Fruit fly (Drosophila melanogaster) whole organism, embryonic: ENCODE results near the gene Scm.
A peak's percentile ranks its signal among the peaks of the same experiment; 100 is the strongest.

Experiments used
- Aef1 ChIP-seq: fragments of 200-800 bp; sonication (Bioruptor generic); IDR thresholded peaks from 3 replicates; pipeline ENCODE4 v1.3.6; 2022; ENCODE audit warnings: missing biosample characterization, missing genetic modification characterization
- Blimp-1 ChIP-seq: fragments of 200-800 bp; sonication (Bioruptor generic); optimal IDR thresholded peaks from 3 replicates; lab custom pipeline; 2018; ENCODE audit warnings: missing biosample characterization, missing genetic modification characterization, mild to moderate bottlenecking, moderate library complexity, missing genetic modification reagents
- CG11560 ChIP-seq: fragments of 200-800 bp; sonication (Bioruptor generic); IDR thresholded peaks from 3 replicates; pipeline ENCODE4 v1.3.6; 2022; ENCODE audit warnings: missing biosample characterization, missing genetic modification characterization
- CG11695 ChIP-seq: fragments of 200-800 bp; sonication (Bioruptor generic); IDR thresholded peaks from 3 replicates; pipeline ENCODE4 v1.3.6; 2022; ENCODE audit warnings: missing biosample characterization, missing genetic modification characterization
- CG12391 ChIP-seq: fragments of 200-800 bp; sonication (Bioruptor generic); optimal IDR thresholded peaks from 3 replicates; lab custom pipeline; 2018; ENCODE audit warnings: missing biosample characterization, mild to moderate bottlenecking, missing genetic modification characterization, moderate library complexity
- CG13296 ChIP-seq: fragments of 200-800 bp; sonication (Bioruptor generic); optimal IDR thresholded peaks from 3 replicates; lab custom pipeline; 2018; ENCODE audit warnings: missing biosample characterization, mild to moderate bottlenecking, missing genetic modification characterization
- CG13424 ChIP-seq: fragments of 200-800 bp; sonication (Bioruptor generic); optimal IDR thresholded peaks from 2 replicates; lab custom pipeline; 2019; ENCODE audit warnings: missing biosample characterization, mild to moderate bottlenecking, missing genetic modification characterization, moderate library complexity
- CG13624 ChIP-seq: fragments of 200-800 bp; sonication (Bioruptor generic); optimal IDR thresholded peaks from 2 replicates; lab custom pipeline; 2016; ENCODE audit warnings: missing biosample characterization, missing genetic modification characterization
- CG15479 ChIP-seq: fragments of 200-800 bp; sonication (Bioruptor generic); optimal IDR thresholded peaks from 3 replicates; lab custom pipeline; 2019; ENCODE audit warnings: missing biosample characterization, mild to moderate bottlenecking, missing genetic modification characterization, moderate library complexity
- CG17612 ChIP-seq: fragments of 200-800 bp; sonication (Bioruptor generic); IDR thresholded peaks from 2 replicates; pipeline ENCODE4 v1.3.6; 2022; ENCODE audit warnings: missing biosample characterization, missing genetic modification characterization
- CG18764 ChIP-seq: fragments of 200-800 bp; sonication (Bioruptor generic); optimal IDR thresholded peaks from 3 replicates; lab custom pipeline; 2016; ENCODE audit warnings: missing biosample characterization, missing genetic modification characterization
- CG31224 ChIP-seq: fragments of 200-800 bp; sonication (Bioruptor generic); IDR thresholded peaks from 2 replicates; pipeline ENCODE4 v1.3.6; 2022; ENCODE audit warnings: missing biosample characterization, missing genetic modification characterization
- CG31388 ChIP-seq: fragments of 200-800 bp; sonication (Bioruptor generic); optimal IDR thresholded peaks from 2 replicates; lab custom pipeline; 2016; ENCODE audit warnings: missing biosample characterization, missing genetic modification characterization
- CG32532 ChIP-seq: fragments of 200-800 bp; sonication (Bioruptor generic); IDR thresholded peaks from 2 replicates; pipeline ENCODE4 v1.3.6; 2022; ENCODE audit warnings: missing biosample characterization, missing genetic modification characterization
- CG3281 ChIP-seq: fragments of 200-800 bp; sonication (Bioruptor generic); optimal IDR thresholded peaks from 3 replicates; lab custom pipeline; 2017; ENCODE audit warnings: missing biosample characterization, mild to moderate bottlenecking, missing genetic modification characterization
- CG33213 ChIP-seq: fragments of 200-800 bp; sonication (Bioruptor generic); optimal IDR thresholded peaks from 3 replicates; lab custom pipeline; 2016; ENCODE audit warnings: missing biosample characterization, missing genetic modification characterization
- CG43689 ChIP-seq: fragments of 200-800 bp; sonication (Bioruptor generic); IDR thresholded peaks from 2 replicates; pipeline ENCODE4 v1.3.6; 2022; ENCODE audit warnings: missing biosample characterization, missing genetic modification characterization
- CG5180 ChIP-seq: fragments of 200-800 bp; sonication (Bioruptor generic); optimal IDR thresholded peaks from 3 replicates; lab custom pipeline; 2017; ENCODE audit warnings: missing biosample characterization, missing genetic modification characterization, mild to moderate bottlenecking, moderate library complexity, missing genetic modification reagents
- CG7556 ChIP-seq: fragments of 200-800 bp; sonication (Bioruptor generic); optimal IDR thresholded peaks from 2 replicates; lab custom pipeline; 2017; ENCODE audit warnings: missing biosample characterization, mild to moderate bottlenecking, missing genetic modification characterization
- CG8290 ChIP-seq, 3 experiments: fragments of 200-800 bp; sonication (Bioruptor generic); optimal IDR thresholded peaks; 2 replicates each; lab custom pipeline; 2016 to 2019; ENCODE audit warnings: missing biosample characterization in 3 of 3, missing genetic modification characterization in 3 of 3, mild to moderate bottlenecking in 2 of 3, moderate library complexity in 1 of 3
- CkIIα-i1 ChIP-seq: fragments of 200-800 bp; sonication (Bioruptor generic); IDR thresholded peaks from 2 replicates; pipeline ENCODE4 v1.3.6; 2022; ENCODE audit warnings: missing biosample characterization, missing genetic modification characterization
- Doc2 ChIP-seq: fragments of 200-800 bp; sonication (Bioruptor generic); IDR thresholded peaks from 2 replicates; pipeline ENCODE4 v1.3.6; 2022; ENCODE audit warnings: missing biosample characterization, missing genetic modification characterization
- Dref ChIP-seq: fragments of 200-800 bp; sonication (Bioruptor generic); IDR thresholded peaks from 2 replicates; pipeline ENCODE4 v1.3.6; 2022; ENCODE audit warnings: missing biosample characterization, missing genetic modification characterization
- Ets65A ChIP-seq: fragments of 200-800 bp; sonication (Bioruptor generic); peaks from one replicate; lab custom pipeline; 2016; ENCODE audit warnings: missing biosample characterization, missing genetic modification characterization
- Fer2 ChIP-seq: fragments of 200-800 bp; sonication (Bioruptor generic); optimal IDR thresholded peaks from 2 replicates; lab custom pipeline; 2018; ENCODE audit warnings: missing biosample characterization, mild to moderate bottlenecking, missing genetic modification characterization, moderate library complexity
- Gug ChIP-seq: fragments of 200-800 bp; sonication (Bioruptor generic); IDR thresholded peaks from 4 replicates; pipeline ENCODE4 v1.3.6; 2022; ENCODE audit warnings: missing biosample characterization, missing genetic modification characterization
- HHEX ChIP-seq: fragments of 200-800 bp; sonication (Bioruptor generic); optimal IDR thresholded peaks from 3 replicates; lab custom pipeline; 2017; ENCODE audit warnings: missing biosample characterization, mild to moderate bottlenecking, missing genetic modification characterization, missing genetic modification reagents
- Hey ChIP-seq: fragments of 200-800 bp; sonication (Bioruptor generic); optimal IDR thresholded peaks from 3 replicates; lab custom pipeline; 2018; ENCODE audit warnings: missing biosample characterization, mild to moderate bottlenecking, missing genetic modification characterization
- Kr ChIP-seq: fragments of 200-800 bp; sonication (Bioruptor generic); optimal IDR thresholded peaks from 2 replicates; lab custom pipeline; 2017; ENCODE audit warnings: missing biosample characterization, mild to moderate bottlenecking, missing genetic modification characterization
- MTF-1 ChIP-seq: fragments of 200-800 bp; sonication (Bioruptor generic); optimal IDR thresholded peaks from 2 replicates; lab custom pipeline; 2018; ENCODE audit warnings: missing biosample characterization, mild to moderate bottlenecking, missing genetic modification characterization, borderline replicate concordance
- Mes4 ChIP-seq: fragments of 200-800 bp; sonication (Bioruptor generic); optimal IDR thresholded peaks from 2 replicates; lab custom pipeline; 2016; ENCODE audit warnings: missing biosample characterization, missing genetic modification characterization
- Sox102F ChIP-seq: fragments of 200-800 bp; sonication (Bioruptor generic); optimal IDR thresholded peaks from 2 replicates; lab custom pipeline; 2018; ENCODE audit warnings: missing biosample characterization, mild to moderate bottlenecking, missing genetic modification characterization, moderate library complexity
- Spps ChIP-seq: fragments of 200-800 bp; sonication (Bioruptor generic); optimal IDR thresholded peaks from 2 replicates; lab custom pipeline; 2018; ENCODE audit warnings: missing biosample characterization, mild to moderate bottlenecking, missing genetic modification characterization
- btn ChIP-seq: fragments of 200-800 bp; sonication (Bioruptor generic); optimal IDR thresholded peaks from 2 replicates; lab custom pipeline; 2016; ENCODE audit warnings: missing biosample characterization, missing genetic modification characterization
- chif ChIP-seq, 2 experiments: fragments of 200-800 bp; sonication (Bioruptor generic); optimal IDR thresholded peaks; 3 replicates each; lab custom pipeline; 2016; ENCODE audit warnings: missing biosample characterization in 2 of 2, missing genetic modification characterization in 2 of 2
- chn ChIP-seq: fragments of 200-800 bp; sonication (Bioruptor generic); optimal IDR thresholded peaks from 2 replicates; lab custom pipeline; 2016; ENCODE audit warnings: missing biosample characterization, missing genetic modification characterization
- dan ChIP-seq: fragments of 200-800 bp; sonication (Bioruptor generic); IDR thresholded peaks from 2 replicates; pipeline ENCODE4 v1.3.6; 2022; ENCODE audit warnings: missing biosample characterization, missing genetic modification characterization
- dmrt11E ChIP-seq: fragments of 200-800 bp; sonication (Bioruptor generic); optimal IDR thresholded peaks from 3 replicates; lab custom pipeline; 2018; ENCODE audit warnings: missing biosample characterization, mild to moderate bottlenecking, missing genetic modification characterization, moderate library complexity
- ewg ChIP-seq: fragments of 200-800 bp; sonication (Bioruptor generic); optimal IDR thresholded peaks from 3 replicates; lab custom pipeline; 2017; ENCODE audit warnings: mild to moderate bottlenecking, missing biosample characterization, missing genetic modification reagents, missing genetic modification characterization
- gem ChIP-seq: fragments of 200-800 bp; sonication (Bioruptor generic); optimal IDR thresholded peaks from 2 replicates; lab custom pipeline; 2019; ENCODE audit warnings: missing biosample characterization, mild to moderate bottlenecking, missing genetic modification characterization, moderate library complexity
- gfzf ChIP-seq: fragments of 200-800 bp; sonication (Bioruptor generic); optimal IDR thresholded peaks from 2 replicates; lab custom pipeline; 2016; ENCODE audit warnings: missing biosample characterization, mild to moderate bottlenecking, missing genetic modification characterization, moderate library complexity
- lbe ChIP-seq: fragments of 200-800 bp; sonication (Bioruptor generic); optimal IDR thresholded peaks from 2 replicates; lab custom pipeline; 2016; ENCODE audit warnings: missing biosample characterization, mild to moderate bottlenecking, missing genetic modification characterization
- mirr ChIP-seq: fragments of 200-800 bp; sonication (Bioruptor generic); optimal IDR thresholded peaks from 3 replicates; lab custom pipeline; 2018; ENCODE audit warnings: missing biosample characterization, mild to moderate bottlenecking, missing genetic modification characterization
- mld ChIP-seq: fragments of 200-800 bp; sonication (Bioruptor generic); IDR thresholded peaks from 3 replicates; pipeline ENCODE4 v1.3.6; 2022; ENCODE audit warnings: missing biosample characterization, missing genetic modification characterization; ENCODE audit not compliant: partially characterized antibody
- org-1 ChIP-seq: fragments of 200-800 bp; sonication (Bioruptor generic); optimal IDR thresholded peaks from 2 replicates; lab custom pipeline; 2017; ENCODE audit warnings: missing biosample characterization, missing genetic modification characterization
- sc ChIP-seq, 3 experiments: fragments of >200 bp in 2 of 3; fragments of 200-800 bp in 1 of 3; sonication (Bioruptor generic) in 1 of 3; optimal IDR thresholded peaks; 2 replicates in 2 of 3; 3 replicates in 1 of 3; lab custom pipeline; 2017; ENCODE audit warnings: mild to moderate bottlenecking in 1 of 3, missing biosample characterization in 1 of 3, missing genetic modification characterization in 1 of 3, missing genetic modification reagents in 1 of 3
- sd ChIP-seq: fragments of 200-800 bp; sonication (Bioruptor generic); optimal IDR thresholded peaks from 3 replicates; lab custom pipeline; 2018; ENCODE audit warnings: missing biosample characterization, mild to moderate bottlenecking, missing genetic modification characterization, moderate library complexity
- sna ChIP-seq: fragments of 200-800 bp; sonication (Bioruptor generic); IDR thresholded peaks from 2 replicates; pipeline ENCODE4 v1.3.6; 2022; ENCODE audit warnings: missing biosample characterization, missing genetic modification characterization; ENCODE audit not compliant: partially characterized antibody
- tin ChIP-seq: fragments of 200-800 bp; sonication (Bioruptor generic); optimal IDR thresholded peaks from 3 replicates; lab custom pipeline; 2016; ENCODE audit warnings: missing biosample characterization, missing genetic modification characterization

The Scm gene

DNA sequence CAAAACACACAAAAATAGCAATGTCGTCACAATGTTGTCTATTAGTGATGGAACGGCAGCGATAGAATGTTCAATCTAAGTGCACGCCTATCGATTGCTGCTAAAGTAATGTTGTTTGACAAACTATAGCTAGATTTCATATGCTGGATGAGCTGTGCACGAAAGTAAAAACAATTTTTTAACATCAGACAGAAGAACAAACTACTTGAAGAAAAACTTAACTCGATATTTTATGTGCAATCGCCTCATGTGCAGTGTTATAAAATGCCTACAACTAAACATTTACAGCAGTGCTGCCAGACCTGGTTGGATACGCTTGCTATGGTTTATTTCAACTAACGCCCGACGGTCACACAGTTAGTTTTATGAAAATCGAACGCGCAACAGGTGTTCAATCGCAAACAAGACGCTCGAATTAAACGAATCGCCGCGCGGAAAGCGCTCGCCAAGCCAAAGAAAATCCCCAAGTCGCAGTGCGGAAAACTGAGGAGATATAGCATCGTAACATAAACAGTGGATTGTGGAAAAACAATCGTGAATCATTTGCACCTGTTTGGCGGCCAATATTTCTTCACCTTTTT is 46.4 kb downstream of the Scm start, which contains the start of the genes bocks and CG8312 (continued):
- TF ChIP-seq CG18764 (peak; percentile 42), Dref (GFP tag; lab: Robert Waterston, UW) (no peak), chn (GFP tag; lab: Kevin White, UChicago) (peak; percentile 63), HHEX (GFP tag; lab: Kevin White, UChicago) (no peak), tin (peak; percentile 58), CG11560 (no peak), CG15479 (GFP tag; lab: Kevin White, UChicago) (peak; percentile 83), CG5180 (no peak), Kr (no peak), sc (optimal IDR thresholded peaks at IDR 0.05; lab: Kevin White, UChicago) (no peak), sc (GFP tag; optimal IDR thresholded peaks at IDR 0.05; lab: Kevin White, UChicago) (no peak), chif (GFP tag; optimal IDR thresholded peaks at IDR 0.05; lab: Kevin White, UChicago) (peak; percentile 28 to 55), lbe (GFP tag; lab: Kevin White, UChicago) (peak; percentile 33), Hey (tag; lab: Kevin White, UChicago) (no peak), Ets65A (peak; percentile 56), Mes4 (GFP tag; lab: Kevin White, UChicago) (peak; percentile 46), CG43689 (GFP tag; lab: Robert Waterston, UW) (no peak), CG13296 (GFP tag; lab: Kevin White, UChicago) (peak; percentile 42), dan (GFP tag; lab: Robert Waterston, UW) (no peak), CG11695 (no peak), ewg (GFP tag; lab: Kevin White, UChicago) (peak; percentile 80), CkIIα-i1 (GFP tag; lab: Robert Waterston, UW) (no peak), CG13624 (GFP tag; lab: Kevin White, UChicago) (peak; percentile 79), CG8290 (GFP tag; optimal IDR thresholded peaks at IDR 0.05; lab: Kevin White, UChicago) (peak; percentile 78), CG8290 (tag; optimal IDR thresholded peaks at IDR 0.05; lab: Kevin White, UChicago) (peak; percentile 10 to 75), mld (GFP tag; lab: Robert Waterston, UW) (no peak), Gug (no peak), gfzf (peak; percentile 95), Doc2 (no peak), sd (tag; lab: Kevin White, UChicago) (peak; percentile 57), Fer2 (tag; lab: Kevin White, UChicago) (no peak), Aef1 (GFP tag; lab: Robert Waterston, UW) (no peak), CG7556 (GFP tag; lab: Kevin White, UChicago) (peak; percentile 16), mirr (GFP tag; lab: Kevin White, UChicago) (no peak), gem (tag; lab: Kevin White, UChicago) (peak; percentile 24), sna (no peak), CG3281 (peak; percentile 19), Spps (tag; lab: Kevin White, UChicago) (peak; percentile 29), MTF-1 (GFP tag; lab: Kevin White, UChicago) (no peak), CG31224 (no peak), CG33213 (peak; percentile 80), btn (no peak), Sox102F (no peak), CG17612 (GFP tag; lab: Robert Waterston, UW) (no peak), Blimp-1 (peak; percentile 22), org-1 (GFP tag; lab: Kevin White, UChicago) (no peak), CG12391 (peak; percentile 57), CG32532 (GFP tag; lab: Robert Waterston, UW) (no peak), CG13424 (tag; lab: Kevin White, UChicago) (peak; percentile 40), dmrt11E (tag; lab: Kevin White, UChicago) (peak; percentile 16), CG31388 (no peak)
